Worm (Caenorhabditis elegans) whole organism, L4/young adult: ENCODE data around the gene slc-25A26.
A peak's percentile ranks its signal among the peaks of the same experiment; 100 is the strongest.

ENCODE experiments used
- W03F9.2 ChIP-seq: fragments of 150-350 bp; optimal IDR thresholded peaks from 2 replicates; lab custom pipeline; 2014; ENCODE audit warnings: missing biosample characterization, missing genetic modification characterization
- dao-5 ChIP-seq: sonication (generic microtip); optimal IDR thresholded peaks from 2 replicates; lab custom pipeline; 2016; ENCODE audit warnings: missing genotype, missing genetic modification characterization, moderate library complexity, missing compliant biosample characterization
- him-1 ChIP-seq: sonication (generic microtip); optimal IDR thresholded peaks from 2 replicates; lab custom pipeline; 2016; ENCODE audit warnings: missing genotype, missing genetic modification reagents, missing genetic modification characterization, missing compliant biosample characterization

Gene slc-25A26

DNA sequence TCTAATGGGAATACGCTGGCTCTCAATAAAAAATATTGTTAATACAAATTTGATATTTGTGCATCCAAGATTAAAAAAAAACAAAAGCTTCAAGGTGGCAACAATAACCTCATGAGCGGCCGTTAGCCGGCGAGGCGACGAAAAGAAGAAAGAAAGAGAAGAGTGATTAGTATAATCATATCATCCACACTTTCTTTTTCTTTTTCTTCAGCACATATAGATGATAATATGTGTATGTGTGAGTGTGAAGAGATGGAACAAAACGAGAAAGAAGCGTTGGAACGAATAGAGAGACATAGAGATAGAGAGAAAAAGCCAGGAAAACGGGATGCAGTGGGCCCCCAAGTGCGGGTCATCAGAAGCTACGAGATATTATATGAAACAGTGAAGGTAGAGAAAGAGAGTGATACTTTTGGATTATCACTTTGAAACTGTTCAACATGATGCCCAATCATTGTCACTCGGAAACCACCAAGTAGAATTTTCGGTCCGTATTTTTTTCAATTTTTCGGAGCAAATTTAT lies 9.9 kb upstream of the slc-25A26 start:
- TF ChIP-seq W03F9.2 (tag; lab: Kevin White, UChicago), result no peak
- no peak for TF ChIP-seq him-1 (tag; lab: Kevin White, UChicago)
- no peak for TF ChIP-seq dao-5 (tag; lab: Kevin White, UChicago)

- TF ChIP-seq dao-5 (tag; lab: Kevin White, UChicago) (no peak), him-1 (tag; lab: Kevin White, UChicago) (no peak), W03F9.2 (tag; lab: Kevin White, UChicago) (no peak)
Measured at ce11 chrIV:8921166-8921565, 9.1 kb upstream of the slc-25A26 start.

ce11 chrIV:8921956-8922355 lies 8.3 kb upstream of the slc-25A26 start, which contains the start of gene D1046.16:
Gene D1046.16, plus strand, starts transcription at chrIV:8922150.
- no peak for TF ChIP-seq him-1 (tag; lab: Kevin White, UChicago)
- TF ChIP-seq W03F9.2 (tag; lab: Kevin White, UChicago), result peak; percentile 4
- no peak for TF ChIP-seq dao-5 (tag; lab: Kevin White, UChicago)

- TF ChIP-seq him-1 (tag; lab: Kevin White, UChicago) (no peak), W03F9.2 (tag; lab: Kevin White, UChicago) (peak; percentile 60)
Measured at ce11 chrIV:8923381-8923780, 6.9 kb upstream of the slc-25A26 start.

- TF ChIP-seq dao-5 (tag; lab: Kevin White, UChicago) (no peak), him-1 (tag; lab: Kevin White, UChicago) (no peak), W03F9.2 (tag; lab: Kevin White, UChicago) (no peak)
Measured at ce11 chrIV:8924126-8924525, 6.1 kb upstream of the slc-25A26 start.

- TF ChIP-seq dao-5 (tag; lab: Kevin White, UChicago), result no peak
- no peak for TF ChIP-seq W03F9.2 (tag; lab: Kevin White, UChicago)
- TF ChIP-seq him-1 (tag; lab: Kevin White, UChicago), result no peak
Measured at ce11 chrIV:8925990-8926389, 4.3 kb upstream of the slc-25A26 start, which contains the start of the genes D1046.2 and cfim-2. Gene D1046.2, minus strand, starts transcription at chrIV:8926067. Gene cfim-2, plus strand, starts transcription at chrIV:8926324.

DNA sequence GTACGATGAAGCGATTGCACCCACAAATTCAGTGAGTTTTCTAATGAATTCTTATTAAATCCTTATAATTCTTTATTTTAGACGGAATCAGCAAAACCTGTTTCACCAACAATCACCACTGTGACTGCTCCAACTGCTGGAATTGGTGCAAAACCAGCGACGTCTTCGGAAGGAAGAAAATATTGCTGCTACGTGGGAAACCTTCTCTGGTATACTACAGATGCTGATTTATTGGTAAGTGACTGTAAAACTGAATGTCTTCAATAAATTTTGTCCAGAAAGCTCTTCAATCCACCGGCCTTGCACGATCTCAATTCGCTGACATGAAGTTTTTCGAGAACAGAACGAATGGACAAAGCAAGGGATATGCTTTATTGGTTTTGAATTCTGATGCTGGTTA lies 3.7 kb upstream of the slc-25A26 start:
- TF ChIP-seq W03F9.2 (tag; lab: Kevin White, UChicago) (no peak), him-1 (tag; lab: Kevin White, UChicago) (no peak), dao-5 (tag; lab: Kevin White, UChicago) (no peak)

DNA sequence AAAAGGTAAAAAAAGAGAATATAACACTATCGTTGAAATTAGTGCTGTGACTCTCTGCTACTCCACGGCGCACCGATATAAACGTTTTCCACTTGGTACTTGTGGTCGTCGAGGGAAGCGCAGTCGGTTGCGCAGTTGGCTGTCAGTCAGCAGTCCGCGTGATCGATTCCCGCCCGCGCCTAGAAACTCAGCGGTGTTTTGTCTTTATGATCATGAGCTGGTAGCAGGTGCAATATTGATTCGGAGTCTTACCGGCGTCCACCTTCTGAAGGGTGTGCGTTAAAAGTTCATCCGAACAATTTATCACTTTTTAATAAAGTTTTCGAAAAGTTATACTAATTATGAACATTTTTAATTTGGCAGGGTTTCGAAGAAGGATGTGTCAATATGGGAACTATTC lies 3.1 kb upstream of the slc-25A26 start:
- peak; percentile 42 for TF ChIP-seq W03F9.2 (tag; lab: Kevin White, UChicago)
- peak; percentile 94 for TF ChIP-seq dao-5 (tag; lab: Kevin White, UChicago)
- peak; percentile 60 for TF ChIP-seq him-1 (tag; lab: Kevin White, UChicago)

DNA sequence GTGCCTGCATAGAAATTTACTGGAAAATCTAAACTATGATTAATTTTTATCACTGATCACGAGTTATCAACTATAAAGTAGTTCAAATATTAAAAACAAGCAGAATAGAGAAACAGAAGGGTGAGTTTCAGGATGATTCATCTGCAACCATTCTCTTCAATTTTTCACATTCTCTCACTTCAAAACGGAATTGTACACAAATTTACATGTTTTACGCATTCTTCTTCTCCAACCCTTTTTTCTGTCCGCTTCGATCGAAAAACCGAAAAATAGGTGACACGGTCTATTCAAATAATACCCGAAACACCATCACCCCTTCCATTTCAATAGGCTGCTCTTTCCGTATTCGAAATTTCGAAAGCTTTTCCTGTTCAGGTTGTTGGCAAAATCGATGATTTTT lies 3.3 kb downstream of the slc-25A26 start, which contains the start of gene D1046.4:
Gene D1046.4 (plus strand): TSS at position 301 of the 400 bp plus-strand sequence.
- no peak for TF ChIP-seq W03F9.2 (tag; lab: Kevin White, UChicago)
- no peak for TF ChIP-seq him-1 (tag; lab: Kevin White, UChicago)
- no peak for TF ChIP-seq dao-5 (tag; lab: Kevin White, UChicago)

- no peak for TF ChIP-seq dao-5 (tag; lab: Kevin White, UChicago)
- TF ChIP-seq W03F9.2 (tag; lab: Kevin White, UChicago), result no peak
- no peak for TF ChIP-seq him-1 (tag; lab: Kevin White, UChicago)
Measured at ce11 chrIV:8943430-8943829, 13.2 kb downstream of the slc-25A26 start.

DNA sequence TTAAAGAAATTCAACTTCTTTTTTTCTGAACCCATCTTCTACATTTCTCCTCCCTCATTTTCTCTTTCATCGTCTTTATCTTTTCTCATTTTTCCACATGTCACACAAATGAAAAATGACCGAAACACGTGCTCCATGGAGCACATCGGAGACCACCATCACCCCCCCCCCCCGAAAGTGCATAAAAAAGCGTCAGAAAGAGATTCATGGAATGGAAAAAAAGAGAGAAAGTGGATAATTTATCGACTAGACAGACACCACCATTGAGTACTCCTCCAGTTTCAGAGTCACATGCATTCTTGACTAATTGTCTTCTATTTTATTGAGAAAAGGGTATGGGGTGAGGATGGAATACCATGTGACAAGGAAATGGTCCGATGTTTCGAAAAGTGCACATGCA lies 16.9 kb downstream of the slc-25A26 start:
- TF ChIP-seq dao-5 (tag; lab: Kevin White, UChicago), result no peak
- TF ChIP-seq W03F9.2 (tag; lab: Kevin White, UChicago), result no peak
- TF ChIP-seq him-1 (tag; lab: Kevin White, UChicago), result no peak

ce11 chrIV:8949078-8950039 lies 19.1 kb downstream of the slc-25A26 start:
- TF ChIP-seq him-1 (tag; lab: Kevin White, UChicago), result no peak
- TF ChIP-seq dao-5 (tag; lab: Kevin White, UChicago), result no peak
- peak; percentile 37 for TF ChIP-seq W03F9.2 (tag; lab: Kevin White, UChicago)

DNA sequence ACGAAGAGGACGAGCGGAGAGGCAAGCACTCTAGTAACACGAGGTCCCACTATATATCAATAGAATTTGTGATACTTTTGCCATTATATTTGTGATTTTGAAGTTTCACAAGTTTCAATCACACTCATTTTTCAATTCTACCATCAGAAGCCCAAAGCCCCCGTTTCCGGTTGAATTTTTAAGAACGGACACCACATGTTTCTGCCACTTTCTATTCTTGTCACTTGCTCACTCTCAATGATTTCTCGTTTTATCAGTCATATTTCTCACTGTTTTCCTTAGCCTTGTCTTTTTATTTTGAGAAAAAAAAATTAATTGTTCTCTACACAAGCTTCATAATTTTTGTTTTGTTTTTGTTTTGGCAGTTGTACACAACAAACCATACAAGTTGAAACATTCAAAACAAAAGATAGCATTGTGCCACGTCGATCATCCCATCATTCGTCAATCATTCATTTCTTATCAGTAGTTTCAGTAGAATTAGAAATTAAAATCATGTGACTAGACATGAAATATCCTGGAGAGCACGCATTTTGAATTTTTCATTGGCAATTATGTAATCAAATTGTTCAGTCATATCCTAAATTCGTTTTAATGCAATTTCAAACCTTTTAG lies 21.8 kb downstream of the slc-25A26 start:
- TF ChIP-seq him-1 (tag; lab: Kevin White, UChicago) (no peak), dao-5 (tag; lab: Kevin White, UChicago) (no peak), W03F9.2 (tag; lab: Kevin White, UChicago) (no peak)
